Fruit fly (Drosophila melanogaster) S2 (cell line): ENCODE measurements around the gene CG7368.

Experiments used
- CG8478 ChIP-seq: fragments of >200 bp; optimal IDR thresholded peaks from 2 replicates; lab custom pipeline; 2018
- CTCF ChIP-seq, 2 experiments: fragments of >200 bp; optimal IDR thresholded peaks; 2 replicates each; lab custom pipeline; 2018

The CG7368 gene

DNA sequence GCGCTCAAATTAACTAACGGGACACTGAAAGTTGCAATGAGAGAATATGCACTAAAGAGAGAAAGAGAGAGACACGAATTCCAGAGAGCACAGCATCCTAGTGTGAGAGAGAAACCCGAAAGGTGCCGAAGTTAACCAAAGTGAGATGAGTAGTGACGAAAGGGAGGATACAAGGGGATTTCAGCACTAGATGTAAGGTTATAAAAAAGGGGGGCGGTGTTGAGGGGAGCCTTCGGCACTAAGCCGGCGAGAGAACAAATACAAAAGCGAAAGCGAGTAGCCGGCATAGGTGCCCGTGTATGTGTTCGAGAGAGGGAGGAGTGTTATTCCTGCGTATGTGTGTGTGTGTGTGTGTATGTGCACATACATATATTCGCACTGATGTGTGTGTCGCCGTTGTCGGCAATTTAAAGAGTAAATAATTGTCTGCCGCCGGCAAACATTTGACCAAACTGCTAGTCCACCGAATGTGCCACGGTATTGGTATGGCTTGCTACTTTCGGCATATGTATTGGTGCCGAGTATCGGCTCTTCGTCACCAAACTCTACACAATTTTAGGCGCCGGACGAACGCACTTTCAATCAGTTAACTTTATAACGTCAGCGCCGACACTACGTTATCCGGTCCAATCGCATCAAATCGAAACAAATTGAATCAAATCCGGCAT is at the start of gene CG7368:
TSS of gene CG7368 (plus strand) at position 618 of the 668 bp plus-strand sequence.
- TF ChIP-seq CG8478 (lab: Kevin White, UChicago) = no peak
- no peak for TF ChIP-seq CTCF (optimal IDR thresholded peaks at IDR 0.05; lab: Kevin White, UChicago)

DNA sequence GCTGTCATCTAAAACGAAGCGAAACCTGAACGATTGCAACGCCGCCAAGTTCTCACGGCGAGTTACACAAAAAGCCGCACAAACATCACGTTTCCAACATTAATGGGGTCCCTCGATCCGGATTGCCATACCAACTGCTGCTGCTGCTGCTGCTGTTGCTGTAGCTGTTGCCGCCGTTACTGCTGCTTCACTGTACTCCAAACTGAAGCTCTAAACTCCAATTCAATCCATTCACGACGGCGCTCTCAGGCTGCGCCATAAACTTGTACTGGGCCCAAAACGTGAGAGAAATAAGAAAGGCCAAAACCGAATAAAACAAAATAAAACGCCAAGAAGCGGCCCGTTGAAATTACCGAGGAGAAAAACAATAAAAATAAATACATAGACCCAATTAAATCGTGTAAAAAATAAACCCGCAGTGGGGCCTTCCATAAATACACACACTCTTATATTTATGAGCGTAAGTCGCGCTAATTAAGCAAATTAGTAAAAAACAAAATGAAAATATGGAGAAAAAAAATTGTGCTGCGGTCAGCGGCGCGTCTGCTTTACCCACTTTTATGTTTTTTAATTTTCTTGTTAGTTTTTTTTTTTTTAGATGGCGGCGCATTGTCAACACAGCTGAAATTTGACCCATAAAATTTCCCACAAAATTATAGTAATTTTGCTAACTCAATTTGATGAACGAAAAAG is 49.6 kb upstream of the CG7368 start:
- no peak for TF ChIP-seq CTCF (optimal IDR thresholded peaks at IDR 0.05; lab: Kevin White, UChicago)

DNA sequence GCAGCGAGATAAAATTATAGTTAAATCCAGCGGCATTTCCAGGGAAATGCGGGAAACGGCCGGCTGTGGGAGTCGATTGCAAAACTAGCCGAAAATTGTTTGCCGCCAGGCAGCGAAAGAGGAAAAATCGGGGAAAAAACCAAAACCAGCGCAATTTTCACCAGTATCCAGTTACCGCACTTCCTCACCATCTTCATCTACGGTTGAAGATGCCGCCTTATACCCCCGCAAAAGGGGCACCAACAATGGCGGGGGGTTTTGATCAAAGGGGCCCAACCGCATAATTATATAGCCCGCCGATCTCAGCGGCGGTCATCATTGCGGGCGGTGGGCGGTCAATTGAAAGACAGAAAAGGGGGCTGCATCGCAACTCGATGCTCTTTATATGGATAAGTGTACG is 49.0 kb upstream of the CG7368 start:
- no peak for TF ChIP-seq CTCF (optimal IDR thresholded peaks at IDR 0.05; lab: Kevin White, UChicago)
- TF ChIP-seq CG8478 (lab: Kevin White, UChicago) = no peak

DNA sequence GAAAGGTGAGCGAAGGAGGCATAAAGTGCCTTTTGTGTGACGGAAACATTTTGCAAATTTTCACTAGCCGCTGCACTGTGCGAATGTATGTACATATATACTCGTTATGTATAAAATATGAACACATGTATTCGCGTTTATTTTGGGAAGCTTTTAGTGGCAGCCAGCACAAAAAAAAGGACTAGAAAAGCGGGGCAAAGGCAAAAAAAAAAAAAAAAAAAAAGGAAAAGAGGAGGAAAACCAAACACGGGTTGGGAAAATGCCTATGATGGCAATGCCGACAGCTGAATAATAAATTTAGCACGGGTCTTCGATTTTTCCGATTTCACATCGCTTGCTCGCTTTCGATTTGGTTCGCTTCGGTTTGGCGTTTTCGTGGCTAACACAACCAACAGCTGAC is 47.6 kb upstream of the CG7368 start:
- TF ChIP-seq CTCF (optimal IDR thresholded peaks at IDR 0.05; lab: Kevin White, UChicago) = no peak
- TF ChIP-seq CG8478 (lab: Kevin White, UChicago) = no peak

DNA sequence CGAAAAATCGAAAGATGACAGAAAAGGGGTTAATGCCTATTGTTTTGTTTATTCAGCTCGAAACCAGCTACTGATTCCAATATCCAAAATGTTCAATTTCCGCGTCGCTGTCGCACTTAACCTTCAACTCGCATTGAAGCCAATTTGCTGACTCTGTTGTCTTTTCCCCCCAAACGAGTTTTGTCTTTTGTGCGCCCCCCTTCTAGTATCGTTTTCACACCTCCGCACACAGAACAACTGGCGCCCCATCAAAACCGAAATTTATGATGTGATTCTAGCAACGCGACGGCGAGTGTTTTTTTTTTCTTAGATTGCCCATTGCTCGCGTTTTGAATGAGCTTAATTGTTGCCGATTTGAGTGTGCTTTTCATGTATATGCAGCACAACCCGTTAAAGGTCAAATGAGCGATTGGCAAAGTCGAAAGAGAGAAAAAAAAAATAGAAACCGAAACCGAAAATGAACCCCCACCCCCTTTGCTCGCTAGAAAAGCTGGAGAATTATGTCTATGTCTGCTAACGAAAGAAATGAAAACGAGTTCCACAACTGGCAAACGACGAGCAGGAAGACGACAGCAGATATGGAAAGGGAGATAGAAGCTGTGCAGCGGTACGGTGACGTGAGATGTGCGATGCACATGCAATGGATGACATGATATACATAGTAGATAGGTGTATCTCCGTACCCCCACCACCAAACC is 46.5 kb upstream of the CG7368 start:
- TF ChIP-seq CG8478 (lab: Kevin White, UChicago) (no peak), CTCF (optimal IDR thresholded peaks at IDR 0.05; lab: Kevin White, UChicago) (no peak)

DNA sequence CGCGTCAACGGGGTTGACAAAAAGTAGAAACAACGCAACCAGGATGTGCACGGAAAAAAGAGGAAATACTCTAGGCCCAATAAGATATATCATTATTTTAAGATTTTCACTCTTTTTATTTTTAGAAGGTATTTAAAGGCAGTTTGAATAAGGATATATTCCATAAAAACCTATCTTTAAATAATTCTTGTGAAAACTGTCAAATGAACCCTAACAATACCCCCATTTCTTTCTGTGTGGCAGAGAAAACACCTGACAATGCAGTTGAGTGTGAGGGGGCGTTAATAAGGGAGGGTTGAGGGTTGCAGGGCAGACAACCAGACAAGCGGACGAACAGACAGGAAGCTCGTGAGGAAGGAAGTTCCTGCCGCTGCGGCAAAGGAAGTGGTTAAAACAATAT is 45.1 kb upstream of the CG7368 start:
- TF ChIP-seq CG8478 (lab: Kevin White, UChicago) (no peak), CTCF (optimal IDR thresholded peaks at IDR 0.05; lab: Kevin White, UChicago) (no peak)

DNA sequence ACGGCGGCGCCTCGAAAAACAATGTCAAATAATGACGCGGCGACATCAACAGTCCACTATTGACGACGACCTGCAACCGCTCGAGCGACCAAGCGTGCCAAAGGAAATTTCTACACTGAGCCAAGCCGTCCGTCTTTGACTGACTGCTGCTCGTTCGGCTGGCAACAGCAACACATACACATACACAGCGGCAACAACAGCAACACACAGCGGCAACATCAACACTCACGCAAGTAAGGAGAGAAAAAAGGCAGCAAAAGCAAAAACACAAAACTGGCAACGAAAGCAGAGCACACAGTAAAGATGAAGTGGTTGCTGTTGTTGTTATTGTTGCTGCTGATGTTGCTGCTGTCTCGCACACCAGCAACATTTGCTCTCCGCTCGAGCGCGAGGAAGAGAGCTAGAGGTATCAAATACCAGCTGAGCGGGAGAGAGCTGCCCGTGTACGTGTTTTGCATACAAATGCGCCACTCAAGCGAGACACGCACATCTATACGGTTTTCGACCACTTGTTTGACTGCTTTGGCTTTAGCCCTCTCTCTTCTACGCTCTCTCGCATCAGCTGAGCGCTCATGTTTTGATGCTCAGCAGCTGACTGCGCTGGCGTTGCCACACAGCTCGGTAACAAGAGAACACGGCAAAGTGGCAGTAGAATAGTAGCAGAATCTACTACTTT is 43.9 kb upstream of the CG7368 start:
- TF ChIP-seq CG8478 (lab: Kevin White, UChicago) (no peak), CTCF (optimal IDR thresholded peaks at IDR 0.05; lab: Kevin White, UChicago) (no peak)

DNA sequence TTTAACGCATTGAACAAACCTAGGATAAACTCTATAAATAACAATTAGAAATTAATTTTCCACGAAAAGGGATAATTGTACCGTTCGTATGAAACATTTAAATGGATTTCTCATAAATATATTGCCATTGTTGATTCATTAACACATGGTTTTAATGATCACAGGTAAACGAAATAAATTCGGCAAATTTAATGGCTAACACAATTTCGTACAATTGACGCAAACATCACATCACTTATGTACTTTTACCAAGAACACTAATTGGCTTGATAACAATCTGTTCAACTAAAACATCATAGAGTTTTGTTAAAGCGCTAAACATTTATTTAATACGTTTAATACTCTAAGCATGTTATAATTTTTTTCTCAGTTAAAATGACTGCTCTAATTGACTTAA is 43.3 kb upstream of the CG7368 start:
- TF ChIP-seq CG8478 (lab: Kevin White, UChicago) (no peak), CTCF (optimal IDR thresholded peaks at IDR 0.05; lab: Kevin White, UChicago) (no peak)

DNA sequence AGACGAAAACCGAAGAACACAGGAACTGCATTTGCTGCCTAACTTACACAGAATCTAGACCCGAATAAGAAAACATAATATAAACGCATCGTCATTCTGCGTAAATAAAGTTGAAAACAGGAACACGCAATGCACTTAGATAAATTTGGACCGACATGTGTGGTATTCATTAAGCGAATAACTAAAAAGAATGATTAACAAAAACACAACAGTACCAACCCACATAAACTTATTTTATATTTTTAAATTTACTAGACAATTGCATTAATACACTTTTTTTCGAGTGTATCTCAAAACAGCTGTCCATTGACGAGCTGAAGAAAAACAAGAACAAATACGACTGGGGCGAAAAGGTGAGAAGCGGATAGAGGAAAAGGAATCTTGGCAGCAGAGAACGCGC is 42.7 kb upstream of the CG7368 start:
- TF ChIP-seq CTCF (optimal IDR thresholded peaks at IDR 0.05; lab: Kevin White, UChicago) (no peak), CG8478 (lab: Kevin White, UChicago) (no peak)

DNA sequence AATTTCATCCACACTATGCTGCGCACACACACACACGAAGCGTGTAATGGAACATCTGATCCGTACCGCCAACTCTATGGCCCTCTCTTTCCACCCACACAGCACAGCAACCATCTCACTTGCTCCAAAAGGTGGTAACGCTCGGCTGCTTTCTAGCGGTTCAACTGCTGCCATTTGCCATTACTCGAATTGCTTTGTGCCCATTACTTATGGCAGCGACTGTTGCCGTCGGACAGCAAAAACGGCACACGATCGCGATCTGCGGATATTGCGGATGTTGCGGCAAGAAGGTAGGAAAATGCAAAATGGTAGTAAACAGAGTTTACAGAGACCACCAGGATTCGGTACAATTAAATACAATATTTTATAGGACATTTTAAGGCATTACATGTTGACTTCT is 42.2 kb upstream of the CG7368 start:
- TF ChIP-seq CTCF (optimal IDR thresholded peaks at IDR 0.05; lab: Kevin White, UChicago) (peak in 1 of 2 experiments; percentile 15), CG8478 (lab: Kevin White, UChicago) (no peak)

DNA sequence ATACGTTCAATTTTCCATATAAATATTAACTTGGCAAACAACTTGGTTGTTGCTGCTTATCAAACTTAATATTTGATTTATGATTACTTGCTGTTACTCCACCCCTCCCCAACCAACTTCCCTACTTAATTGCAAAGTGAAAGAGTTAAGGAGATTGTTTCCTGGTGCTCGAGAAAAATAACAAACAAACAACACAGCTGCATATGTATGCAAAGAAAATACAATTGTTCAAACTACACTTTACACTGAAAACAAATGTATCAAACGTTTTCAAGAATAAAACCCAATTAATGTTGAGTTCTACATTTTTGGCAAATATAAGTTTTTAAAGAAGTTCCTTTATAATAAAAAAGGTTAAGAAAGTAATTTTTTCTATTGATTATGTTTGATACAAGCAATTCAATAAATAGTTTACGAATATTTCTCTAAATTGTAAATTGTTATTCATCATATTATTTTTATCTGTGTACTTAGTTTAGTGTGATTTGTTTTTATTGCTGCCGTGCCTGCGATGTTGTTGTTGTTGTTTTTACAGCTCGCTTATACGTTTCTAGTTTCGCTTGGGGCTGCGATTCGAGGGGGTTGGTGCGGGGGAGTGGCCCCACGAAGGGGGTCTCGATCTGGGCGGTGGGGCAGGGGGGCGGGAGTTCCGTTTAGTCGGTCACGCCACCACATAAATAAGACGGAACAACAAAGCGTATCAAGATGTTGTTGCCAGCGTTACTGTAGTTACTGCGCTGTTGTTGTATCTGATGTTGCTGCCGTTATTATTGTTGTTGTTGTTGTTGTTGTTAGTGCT is 41.1 kb upstream of the CG7368 start:
- TF ChIP-seq CG8478 (lab: Kevin White, UChicago) (no peak), CTCF (optimal IDR thresholded peaks at IDR 0.05; lab: Kevin White, UChicago) (no peak)

DNA sequence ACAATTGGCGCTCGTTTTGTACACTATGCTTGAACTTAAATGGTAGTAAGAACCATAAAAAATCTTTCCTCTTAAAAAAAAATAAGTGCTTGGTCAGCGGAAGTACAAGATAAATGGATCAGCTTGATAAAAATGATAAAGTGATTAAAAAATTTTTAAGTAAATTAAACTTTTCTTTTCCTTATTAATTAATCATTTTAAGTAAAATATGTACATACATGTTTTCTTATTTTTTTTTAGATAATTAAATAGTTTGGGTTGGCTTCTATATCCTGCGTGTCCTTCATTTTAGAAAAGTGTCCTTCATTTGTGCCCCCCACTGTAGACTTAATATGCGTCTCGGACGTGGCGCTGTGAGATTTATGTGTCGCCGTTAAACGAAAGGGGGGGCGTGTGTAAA is 40.4 kb upstream of the CG7368 start:
- TF ChIP-seq CTCF (optimal IDR thresholded peaks at IDR 0.05; lab: Kevin White, UChicago) (no peak), CG8478 (lab: Kevin White, UChicago) (no peak)

DNA sequence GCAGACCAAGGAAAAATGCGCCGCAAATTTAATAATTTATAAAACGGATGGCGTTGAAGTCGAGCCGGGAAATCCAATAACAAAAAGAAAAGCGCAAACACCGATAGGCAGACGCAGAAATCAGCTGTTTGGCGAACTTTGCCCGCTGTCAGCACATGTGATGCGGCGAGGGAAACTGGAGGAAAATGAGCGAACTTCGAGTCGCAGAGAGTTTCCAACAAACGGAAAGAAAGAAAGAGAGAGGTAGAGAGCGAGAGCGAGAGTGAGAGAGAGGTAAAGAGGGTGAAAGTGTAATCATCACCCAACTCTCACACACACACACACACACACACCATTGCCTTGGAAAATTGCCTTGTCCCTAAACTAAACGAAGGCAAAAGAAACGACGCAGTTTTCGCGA is 39.8 kb upstream of the CG7368 start:
- TF ChIP-seq CG8478 (lab: Kevin White, UChicago) (no peak), CTCF (optimal IDR thresholded peaks at IDR 0.05; lab: Kevin White, UChicago) (no peak)

DNA sequence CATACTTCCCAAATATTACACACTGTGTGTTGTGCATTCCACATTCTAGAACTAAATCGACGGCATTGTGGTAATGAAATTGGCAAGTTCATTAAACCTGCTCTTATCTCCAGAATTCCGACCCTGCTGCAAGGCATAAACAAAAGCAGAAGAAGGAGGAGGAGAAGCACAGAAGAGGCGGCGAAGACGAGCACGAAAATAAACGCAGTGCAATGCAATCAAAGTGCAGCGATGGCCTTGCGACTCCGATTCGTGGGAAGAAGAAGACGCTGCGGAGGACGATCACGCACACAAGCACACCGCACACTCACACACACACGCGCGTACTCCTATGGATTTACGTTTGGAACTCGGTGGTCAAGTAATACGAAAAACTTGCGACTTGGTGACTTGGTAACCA is 36.1 kb upstream of the CG7368 start:
- TF ChIP-seq CTCF (optimal IDR thresholded peaks at IDR 0.05; lab: Kevin White, UChicago) (no peak), CG8478 (lab: Kevin White, UChicago) (no peak)
